Fruit fly (Drosophila melanogaster) whole organism, embryonic: Measurements from ENCODE around the gene CG4950.

ENCODE experiments used
- Ada2b ChIP-seq: fragments of 200-800 bp; sonication (Bioruptor generic); IDR thresholded peaks from 2 replicates; pipeline ENCODE4 v1.3.6; 2022; ENCODE audit warnings: missing biosample characterization, missing genetic modification characterization
- C15 ChIP-seq: fragments of 200-800 bp; sonication (Bioruptor generic); IDR thresholded peaks from 3 replicates; pipeline ENCODE4 v1.3.6; 2022; ENCODE audit warnings: missing biosample characterization, missing genetic modification characterization
- CG12219 ChIP-seq: fragments of 200-800 bp; sonication (Bioruptor generic); optimal IDR thresholded peaks from 3 replicates; lab custom pipeline; 2018; ENCODE audit warnings: missing biosample characterization, mild to moderate bottlenecking, missing genetic modification characterization
- CG12659 ChIP-seq: fragments of 200-800 bp; sonication (Bioruptor generic); optimal IDR thresholded peaks from 3 replicates; lab custom pipeline; 2017; ENCODE audit warnings: mild to moderate bottlenecking, missing biosample characterization, missing genetic modification reagents, missing genetic modification characterization
- CG12769 ChIP-seq: fragments of 200-800 bp; sonication (Bioruptor generic); optimal IDR thresholded peaks from 2 replicates; lab custom pipeline; 2019; ENCODE audit warnings: missing biosample characterization, mild to moderate bottlenecking, missing genetic modification characterization, moderate library complexity
- CG13296 ChIP-seq: fragments of 200-800 bp; sonication (Bioruptor generic); optimal IDR thresholded peaks from 3 replicates; lab custom pipeline; 2018; ENCODE audit warnings: missing biosample characterization, mild to moderate bottlenecking, missing genetic modification characterization
- CG13424 ChIP-seq: fragments of 200-800 bp; sonication (Bioruptor generic); optimal IDR thresholded peaks from 2 replicates; lab custom pipeline; 2019; ENCODE audit warnings: missing biosample characterization, mild to moderate bottlenecking, missing genetic modification characterization, moderate library complexity
- CG14050 ChIP-seq: fragments of 200-800 bp; sonication (Bioruptor generic); IDR thresholded peaks from 3 replicates; pipeline ENCODE4 v1.3.6; 2022; ENCODE audit warnings: missing biosample characterization, missing genetic modification characterization
- CG14441 ChIP-seq: fragments of 200-800 bp; sonication (Bioruptor generic); IDR thresholded peaks from 2 replicates; pipeline ENCODE4 v1.3.6; 2022; ENCODE audit warnings: missing biosample characterization, missing genetic modification characterization
- CG15269 ChIP-seq: fragments of 200-800 bp; sonication (Bioruptor generic); optimal IDR thresholded peaks from 2 replicates; lab custom pipeline; 2018; ENCODE audit warnings: missing biosample characterization, mild to moderate bottlenecking, missing genetic modification characterization, moderate library complexity
- CG17385 ChIP-seq: fragments of 200-800 bp; sonication (Bioruptor generic); optimal IDR thresholded peaks from 3 replicates; lab custom pipeline; 2018; ENCODE audit warnings: missing biosample characterization, mild to moderate bottlenecking, missing genetic modification characterization
- CG2678 ChIP-seq: fragments of 200-800 bp; sonication (Bioruptor generic); optimal IDR thresholded peaks from 3 replicates; lab custom pipeline; 2019; ENCODE audit warnings: missing biosample characterization, mild to moderate bottlenecking, missing genetic modification characterization, moderate library complexity
- CG30403 ChIP-seq: fragments of 200-800 bp; sonication (Bioruptor generic); optimal IDR thresholded peaks from 3 replicates; lab custom pipeline; 2016; ENCODE audit warnings: missing biosample characterization, missing genetic modification characterization
- CG31441 ChIP-seq: fragments of 200-800 bp; sonication (Bioruptor generic); IDR thresholded peaks from 2 replicates; pipeline ENCODE4 v1.3.6; 2022; ENCODE audit warnings: missing biosample characterization, missing genetic modification characterization
- CG3163 ChIP-seq: fragments of 200-800 bp; sonication (Bioruptor generic); optimal IDR thresholded peaks from 3 replicates; lab custom pipeline; 2016; ENCODE audit warnings: missing biosample characterization, missing genetic modification characterization
- CG42726 ChIP-seq: fragments of 200-800 bp; sonication (Bioruptor generic); IDR thresholded peaks from 2 replicates; pipeline ENCODE4 v1.3.6; 2022; ENCODE audit warnings: missing biosample characterization, missing genetic modification characterization; ENCODE audit not compliant: partially characterized antibody
- CG6272 ChIP-seq: fragments of 200-800 bp; sonication (Bioruptor generic); IDR thresholded peaks from 2 replicates; pipeline ENCODE4 v1.3.6; 2022; ENCODE audit warnings: missing biosample characterization, missing genetic modification characterization
- CG6813 ChIP-seq: fragments of 200-800 bp; sonication (Bioruptor generic); optimal IDR thresholded peaks from 2 replicates; lab custom pipeline; 2017; ENCODE audit warnings: missing biosample characterization, missing genetic modification characterization, mild to moderate bottlenecking, moderate library complexity, missing genetic modification reagents
- CG7357 ChIP-seq: fragments of 200-800 bp; sonication (Bioruptor generic); IDR thresholded peaks from 3 replicates; pipeline ENCODE4 v1.3.6; 2022; ENCODE audit warnings: missing biosample characterization, missing genetic modification characterization
- CG7839 ChIP-seq: fragments of 200-800 bp; sonication (Bioruptor generic); optimal IDR thresholded peaks from 3 replicates; lab custom pipeline; 2018; ENCODE audit warnings: missing biosample characterization, mild to moderate bottlenecking, missing genetic modification characterization, moderate library complexity
- CG8290 ChIP-seq, 3 experiments: fragments of 200-800 bp; sonication (Bioruptor generic); optimal IDR thresholded peaks; 2 replicates each; lab custom pipeline; 2016 to 2019; ENCODE audit warnings: missing biosample characterization in 3 of 3, missing genetic modification characterization in 3 of 3, mild to moderate bottlenecking in 2 of 3, moderate library complexity in 1 of 3
- CoRest ChIP-seq: fragments of 200-800 bp; sonication (Bioruptor generic); optimal IDR thresholded peaks from 3 replicates; lab custom pipeline; 2018; ENCODE audit warnings: missing biosample characterization, mild to moderate bottlenecking, missing genetic modification characterization, moderate library complexity
- D19A ChIP-seq: fragments of 200-800 bp; optimal IDR thresholded peaks from 3 replicates; lab custom pipeline; 2019; ENCODE audit warnings: missing biosample characterization, mild to moderate bottlenecking, missing genetic modification characterization, moderate library complexity
- D19B ChIP-seq: fragments of 200-800 bp; sonication (Bioruptor generic); optimal IDR thresholded peaks from 2 replicates; lab custom pipeline; 2017; ENCODE audit warnings: missing biosample characterization, mild to moderate bottlenecking, missing genetic modification characterization
- Dll ChIP-seq: fragments of 200-800 bp; sonication (Bioruptor generic); IDR thresholded peaks from 4 replicates; pipeline ENCODE4 v1.3.6; 2022; ENCODE audit warnings: missing biosample characterization, missing genetic modification characterization; ENCODE audit not compliant: partially characterized antibody
- Eip74EF ChIP-seq, 2 experiments: fragments of 200-800 bp in 1 of 2; fragments of >200 bp in 1 of 2; sonication (Bioruptor generic) in 1 of 2; optimal IDR thresholded peaks; 2 replicates each; lab custom pipeline; 2017 to 2019; ENCODE audit warnings: missing biosample characterization in 2 of 2, missing genetic modification characterization in 2 of 2, mild to moderate bottlenecking in 1 of 2, moderate library complexity in 1 of 2
- Ets65A ChIP-seq: fragments of 200-800 bp; sonication (Bioruptor generic); peaks from one replicate; lab custom pipeline; 2016; ENCODE audit warnings: missing biosample characterization, missing genetic modification characterization
- Hr51 ChIP-seq, 2 experiments: fragments of 200-800 bp; sonication (Bioruptor generic); optimal IDR thresholded peaks; 2 replicates in 1 of 2; 3 replicates in 1 of 2; lab custom pipeline; 2016 to 2018; ENCODE audit warnings: missing biosample characterization in 2 of 2, missing genetic modification characterization in 2 of 2, mild to moderate bottlenecking in 1 of 2, moderate library complexity in 1 of 2
- Lim3 ChIP-seq: fragments of 200-800 bp; sonication (Bioruptor generic); IDR thresholded peaks from 2 replicates; pipeline ENCODE4 v1.3.6; 2022; ENCODE audit warnings: missing biosample characterization, missing genetic modification characterization
- Med ChIP-seq: fragments of 200-800 bp; sonication (Bioruptor generic); peaks from one replicate; lab custom pipeline; 2016; ENCODE audit warnings: missing biosample characterization, missing genetic modification characterization, mild to moderate bottlenecking, inconsistent platforms, moderate library complexity
- Sox102F ChIP-seq: fragments of 200-800 bp; sonication (Bioruptor generic); optimal IDR thresholded peaks from 2 replicates; lab custom pipeline; 2018; ENCODE audit warnings: missing biosample characterization, mild to moderate bottlenecking, missing genetic modification characterization, moderate library complexity
- Xbp1 ChIP-seq: fragments of 200-800 bp; sonication (Bioruptor generic); optimal IDR thresholded peaks from 3 replicates; lab custom pipeline; 2016; ENCODE audit warnings: missing biosample characterization, mild to moderate bottlenecking, missing genetic modification characterization
- abd-A ChIP-seq: fragments of 200-800 bp; sonication (Bioruptor generic); optimal IDR thresholded peaks from 3 replicates; lab custom pipeline; 2019; ENCODE audit warnings: missing biosample characterization, mild to moderate bottlenecking, missing genetic modification characterization, moderate library complexity
- bsh ChIP-seq, 2 experiments: fragments of 200-800 bp; sonication (Bioruptor generic); optimal IDR thresholded peaks; 2 replicates each; lab custom pipeline; 2017 to 2018; ENCODE audit warnings: mild to moderate bottlenecking in 2 of 2, missing biosample characterization in 2 of 2, missing genetic modification characterization in 2 of 2, moderate library complexity in 1 of 2
- cwo ChIP-seq: fragments of 200-800 bp; sonication (Bioruptor generic); optimal IDR thresholded peaks from 3 replicates; lab custom pipeline; 2017; ENCODE audit warnings: missing biosample characterization, missing genetic modification characterization, mild to moderate bottlenecking, moderate library complexity, missing genetic modification reagents
- fd3F ChIP-seq: fragments of 200-800 bp; sonication (Bioruptor generic); optimal IDR thresholded peaks from 2 replicates; lab custom pipeline; 2018; ENCODE audit warnings: missing biosample characterization, mild to moderate bottlenecking, missing genetic modification characterization, moderate library complexity
- fd96Cb ChIP-seq: fragments of 200-800 bp; sonication (Bioruptor generic); optimal IDR thresholded peaks from 2 replicates; lab custom pipeline; 2018; ENCODE audit warnings: missing biosample characterization, mild to moderate bottlenecking, missing genetic modification characterization, moderate library complexity
- ftz-f1 ChIP-seq: fragments of 200-800 bp; sonication (Bioruptor generic); optimal IDR thresholded peaks from 2 replicates; lab custom pipeline; 2016; ENCODE audit warnings: missing biosample characterization, missing genetic modification characterization
- gem ChIP-seq: fragments of 200-800 bp; sonication (Bioruptor generic); optimal IDR thresholded peaks from 2 replicates; lab custom pipeline; 2019; ENCODE audit warnings: missing biosample characterization, mild to moderate bottlenecking, missing genetic modification characterization, moderate library complexity
- hb ChIP-seq: fragments of 200-800 bp; sonication (Bioruptor generic); IDR thresholded peaks from 3 replicates; pipeline ENCODE4 v1.3.6; 2022; ENCODE audit warnings: missing biosample characterization, missing genetic modification characterization; ENCODE audit not compliant: partially characterized antibody
- jumu ChIP-seq: fragments of 200-800 bp; sonication (Bioruptor generic); optimal IDR thresholded peaks from 3 replicates; lab custom pipeline; 2016; ENCODE audit warnings: missing biosample characterization, missing genetic modification characterization
- nom ChIP-seq: fragments of 200-800 bp; sonication (Bioruptor generic); optimal IDR thresholded peaks from 2 replicates; lab custom pipeline; 2017; ENCODE audit warnings: missing biosample characterization, missing genetic modification characterization, mild to moderate bottlenecking, moderate library complexity, missing genetic modification reagents
- pnt ChIP-seq: fragments of 200-800 bp; sonication (Bioruptor generic); optimal IDR thresholded peaks from 3 replicates; lab custom pipeline; 2016; ENCODE audit warnings: missing biosample characterization, missing genetic modification characterization
- ranshi ChIP-seq: fragments of 200-800 bp; sonication (Bioruptor generic); IDR thresholded peaks from 2 replicates; pipeline ENCODE4 v1.3.6; 2022; ENCODE audit warnings: missing biosample characterization, missing genetic modification characterization
- run ChIP-seq: fragments of 200-800 bp; sonication (Bioruptor generic); optimal IDR thresholded peaks from 3 replicates; lab custom pipeline; 2018; ENCODE audit warnings: missing biosample characterization, mild to moderate bottlenecking, missing genetic modification characterization
- sd ChIP-seq: fragments of 200-800 bp; sonication (Bioruptor generic); optimal IDR thresholded peaks from 3 replicates; lab custom pipeline; 2018; ENCODE audit warnings: missing biosample characterization, mild to moderate bottlenecking, missing genetic modification characterization, moderate library complexity
- sima ChIP-seq: fragments of 200-800 bp; sonication (Bioruptor generic); optimal IDR thresholded peaks from 2 replicates; lab custom pipeline; 2016; ENCODE audit warnings: missing biosample characterization, missing genetic modification characterization
- ttk ChIP-seq: fragments of 200-800 bp; sonication (Bioruptor generic); IDR thresholded peaks from 2 replicates; pipeline ENCODE4 v2.1.2; 2022; ENCODE audit warnings: missing biosample characterization, missing genetic modification characterization

The CG4950 gene

dm6 chr3L:16286258-16286657, 18.3 kb upstream of the CG4950 start (continued):
- TF ChIP-seq CoRest (tag; lab: Kevin White, UChicago) = peak; percentile 16
- no peak for TF ChIP-seq ftz-f1 (GFP tag; lab: Kevin White, UChicago)
- TF ChIP-seq hb (GFP tag; lab: Robert Waterston, UW) = no peak
- TF ChIP-seq CG42726 = no peak
- TF ChIP-seq Hr51 (GFP tag; optimal IDR thresholded peaks at IDR 0.05; lab: Kevin White, UChicago) = peak in 1 of 2 experiments; percentile 67
- TF ChIP-seq sima = no peak
- peak; percentile 10 for TF ChIP-seq Xbp1 (GFP tag; lab: Kevin White, UChicago)
- TF ChIP-seq D19B (GFP tag; lab: Kevin White, UChicago) = no peak
- TF ChIP-seq CG17385 (GFP tag; lab: Kevin White, UChicago) = peak; percentile 18
- peak; percentile 19 for TF ChIP-seq fd96Cb (tag; lab: Kevin White, UChicago)
- TF ChIP-seq CG15269 (tag; lab: Kevin White, UChicago) = peak; percentile 64
- TF ChIP-seq CG12219 = peak; percentile 14
- TF ChIP-seq gem (tag; lab: Kevin White, UChicago) = peak; percentile 56
- peak; percentile 21 for TF ChIP-seq abd-A (tag; lab: Kevin White, UChicago)
- TF ChIP-seq CG14050 (GFP tag; lab: Robert Waterston, UW) = 0 out of 3 replicates have a peak, but pooled peaks have one; percentile 17
- TF ChIP-seq D19A (tag; lab: Kevin White, UChicago) = peak; percentile 45
- peak; percentile 61 for TF ChIP-seq CG2678 (tag; lab: Kevin White, UChicago)
- TF ChIP-seq Med (GFP tag; lab: Kevin White, UChicago) = peak; percentile 79
- TF ChIP-seq bsh (GFP tag; optimal IDR thresholded peaks at IDR 0.05; lab: Kevin White, UChicago) = peak; percentile 12 to 16
- TF ChIP-seq cwo (GFP tag; lab: Kevin White, UChicago) = peak; percentile 79
- TF ChIP-seq CG30403 (GFP tag; lab: Kevin White, UChicago) = peak; percentile 20
- no peak for TF ChIP-seq Dll (GFP tag; lab: Robert Waterston, UW)
- peak; percentile 6 for TF ChIP-seq run (tag; lab: Kevin White, UChicago)
- TF ChIP-seq Ets65A (GFP tag; lab: Kevin White, UChicago) = peak; percentile 29
- peak; percentile 22 for TF ChIP-seq sd (tag; lab: Kevin White, UChicago)
- 0 out of 3 replicates have a peak, but pooled peaks have one; percentile 32 for TF ChIP-seq CG7357 (GFP tag; lab: Robert Waterston, UW)
- TF ChIP-seq Ada2b (GFP tag; lab: Robert Waterston, UW) = peak; percentile 20; the same call in 1 of the 2 replicates
- peak; percentile 54 for TF ChIP-seq CG13424
- peak; percentile 17 for TF ChIP-seq CG12659 (GFP tag; lab: Kevin White, UChicago)
- no peak for TF ChIP-seq CG8290 (GFP tag; optimal IDR thresholded peaks at IDR 0.05; lab: Kevin White, UChicago)
- TF ChIP-seq CG8290 (tag; optimal IDR thresholded peaks at IDR 0.05; lab: Kevin White, UChicago) = peak in 1 of 2 experiments; percentile 46
- peak; percentile 39 for TF ChIP-seq CG12769 (tag; lab: Kevin White, UChicago)
- peak; percentile 46 for TF ChIP-seq nom (GFP tag; lab: Kevin White, UChicago)
- no peak for TF ChIP-seq CG6272 (GFP tag; lab: Robert Waterston, UW)
- TF ChIP-seq CG3163 (GFP tag; lab: Kevin White, UChicago) = no peak
- TF ChIP-seq pnt = peak; percentile 3
- no peak for TF ChIP-seq Lim3 (GFP tag; lab: Robert Waterston, UW)
- 0 out of 3 replicates have a peak, but pooled peaks have one; percentile 15 for TF ChIP-seq C15 (GFP tag; lab: Robert Waterston, UW)
- peak; percentile 48 for TF ChIP-seq CG7839 (tag; lab: Kevin White, UChicago)
- peak; percentile 24; the same call in 1 of the 2 replicates for TF ChIP-seq ranshi (GFP tag; lab: Robert Waterston, UW)
- TF ChIP-seq Eip74EF (GFP tag; optimal IDR thresholded peaks at IDR 0.05; lab: Kevin White, UChicago) = peak in 1 of 2 experiments; percentile 51
- 0 out of 2 replicates have a peak, but pooled peaks have one; percentile 5 for TF ChIP-seq ttk
- TF ChIP-seq CG31441 (GFP tag; lab: Robert Waterston, UW) = 0 out of 2 replicates have a peak, but pooled peaks have one; percentile 29
- peak; percentile 7 for TF ChIP-seq fd3F (GFP tag; lab: Kevin White, UChicago)
- peak; percentile 3 for TF ChIP-seq jumu
- TF ChIP-seq Sox102F (GFP tag; lab: Kevin White, UChicago) = peak; percentile 58
- peak; percentile 23 for TF ChIP-seq CG13296 (GFP tag; lab: Kevin White, UChicago)
- peak; percentile 57 for TF ChIP-seq CG14441 (GFP tag; lab: Robert Waterston, UW)
- no peak for TF ChIP-seq CG6813 (GFP tag; lab: Kevin White, UChicago)
